Fruit fly (Drosophila melanogaster): ENCODE results near the gene CG32536.

Gene CG32536

dm6 chrX:19298785-19299114, 22.1 kb upstream of the CG32536 start (continued):
- TF ChIP-seq CG6272 (GFP tag; IDR thresholded peaks at IDR 0.05) (no peak), eve (GFP tag; optimal IDR thresholded peaks at IDR 0.05) (peak in 1 of 2 experiments; percentile 79), CG2202 (tag; optimal IDR thresholded peaks at IDR 0.05) (peak; percentile 36), CG15269 (tag; optimal IDR thresholded peaks at IDR 0.05) (peak; percentile 50), CG10654 (GFP tag; optimal IDR thresholded peaks at IDR 0.05) (no peak), oc (tag; optimal IDR thresholded peaks at IDR 0.05) (peak; percentile 22), lov (optimal IDR thresholded peaks at IDR 0.05) (no peak), lov (GFP tag; IDR thresholded peaks at IDR 0.05) (peak; percentile 60; the same call in 1 of the 3 replicates), toy (GFP tag; IDR thresholded peaks at IDR 0.05) (no peak), CG12219 (GFP tag; optimal IDR thresholded peaks at IDR 0.05) (peak; percentile 32), CG8478 (optimal IDR thresholded peaks at IDR 0.05) (no peak), Drgx (GFP tag; IDR thresholded peaks at IDR 0.05) (peak; percentile 59; the same call in 1 of the 2 replicates), CG1233 (GFP tag; optimal IDR thresholded peaks at IDR 0.05) (peak; percentile 33), Atf6 (GFP tag; IDR thresholded peaks at IDR 0.05) (peak; percentile 46), gcm (GFP tag; optimal IDR thresholded peaks at IDR 0.05) (peak; percentile 47), Sox100B (GFP tag; optimal IDR thresholded peaks at IDR 0.05) (peak; percentile 15), Ptx1 (GFP tag; IDR thresholded peaks at IDR 0.05) (peak; percentile 58), klu (GFP tag; IDR thresholded peaks at IDR 0.05) (no peak), cas (GFP tag; IDR thresholded peaks at IDR 0.05) (no peak), fd96Cb (tag; optimal IDR thresholded peaks at IDR 0.05) (peak; percentile 47), sr (GFP tag; IDR thresholded peaks at IDR 0.05) (no peak), Camta (GFP tag; optimal IDR thresholded peaks at IDR 0.05) (no peak), gcm2 (GFP tag; optimal IDR thresholded peaks at IDR 0.05) (no peak), Dip3 (GFP tag; optimal IDR thresholded peaks at IDR 0.05) (peak; percentile 37), Dref (GFP tag; IDR thresholded peaks at IDR 0.05) (no peak), lilli (GFP tag; optimal IDR thresholded peaks at IDR 0.05) (peak; percentile 50), zfh2 (GFP tag; optimal IDR thresholded peaks at IDR 0.05) (peak; percentile 22), CG18764 (GFP tag; optimal IDR thresholded peaks at IDR 0.05) (peak; percentile 8), CG2875 (GFP tag; optimal IDR thresholded peaks at IDR 0.05) (peak; percentile 23), CG16863 (GFP tag; optimal IDR thresholded peaks at IDR 0.05) (peak; percentile 20), dmrt11E (tag; optimal IDR thresholded peaks at IDR 0.05) (peak; percentile 54), Sry-β (GFP tag; optimal IDR thresholded peaks at IDR 0.05) (no peak), sisA (GFP tag; IDR thresholded peaks at IDR 0.05) (peak; percentile 40), CG17912 (GFP tag; optimal IDR thresholded peaks at IDR 0.05) (no peak), lab (GFP tag; optimal IDR thresholded peaks at IDR 0.05) (no peak), CG11696 (GFP tag; IDR thresholded peaks at IDR 0.05) (peak; percentile 41; the same call in 1 of the 2 replicates), bbx (GFP tag; IDR thresholded peaks at IDR 0.05; ENCODE audit: partially characterized antibody) (no peak), scrt (GFP tag; optimal IDR thresholded peaks at IDR 0.05) (peak; percentile 29), Ada2b (GFP tag; IDR thresholded peaks at IDR 0.05) (peak; percentile 45; the same call in 1 of the 2 replicates), en (GFP tag; optimal IDR thresholded peaks at IDR 0.05) (no peak), p53 (GFP tag; optimal IDR thresholded peaks at IDR 0.05) (no peak), seq (GFP tag; IDR thresholded peaks at IDR 0.05) (peak; percentile 28; the same call in 1 of the 2 replicates), CG3838 (GFP tag; optimal IDR thresholded peaks at IDR 0.05) (peak; percentile 3), pb (GFP tag; optimal IDR thresholded peaks at IDR 0.05) (no peak), tgo (GFP tag; IDR thresholded peaks at IDR 0.05) (peak; percentile 30; the same call in 1 of the 3 replicates), CG9215 (GFP tag; IDR thresholded peaks at IDR 0.05) (no peak), CG13296 (GFP tag; optimal IDR thresholded peaks at IDR 0.05) (no peak), stc (GFP tag; IDR thresholded peaks at IDR 0.05) (peak; percentile 71), pan (optimal IDR thresholded peaks at IDR 0.05) (no peak), pan (GFP tag; optimal IDR thresholded peaks at IDR 0.05 in 1 of 2, IDR thresholded peaks at IDR 0.05 in 1 of 2) (peak in 1 of 2 experiments; percentile 72), CG17328 (GFP tag; IDR thresholded peaks at IDR 0.05) (peak; percentile 61), H15 (GFP tag; IDR thresholded peaks at IDR 0.05) (no peak), CG4820 (GFP tag; optimal IDR thresholded peaks at IDR 0.05) (no peak)

All from whole organism, embryonic.